Worm (Caenorhabditis elegans) whole organism, L4 larva: ENCODE measurements around the gene cal-7.

Source experiments
- F10B5.3 ChIP-seq: sonication (generic microtip); optimal IDR thresholded peaks from 2 replicates; lab custom pipeline; 2016; ENCODE audit warnings: mild to moderate bottlenecking, missing genetic modification characterization, missing compliant biosample characterization
- F44E2.7 ChIP-seq: fragments of 200-800 bp; sonication (Bioruptor generic); IDR thresholded peaks from 2 replicates; pipeline ENCODE4 v2.1.2; 2022; ENCODE audit warnings: missing genetic modification characterization, missing compliant biosample characterization
- R02D3.7 ChIP-seq: fragments of 150-350 bp; sonication (generic microtip); optimal IDR thresholded peaks from 3 replicates; lab custom pipeline; 2014; ENCODE audit warnings: missing biosample characterization, missing genetic modification characterization
- ZK546.5 ChIP-seq, 2 experiments: sonication (generic microtip); optimal IDR thresholded peaks; 2 replicates each; lab custom pipeline; 2017; ENCODE audit warnings: missing biosample characterization in 2 of 2, missing genetic modification characterization in 2 of 2
- aly-2 ChIP-seq: sonication (generic microtip); optimal IDR thresholded peaks from 2 replicates; lab custom pipeline; 2018; ENCODE audit warnings: missing biosample characterization, missing genetic modification characterization
- ama-1 ChIP-seq: fragments of 150-350 bp; optimal IDR thresholded peaks from 2 replicates; lab custom pipeline; 2014; ENCODE audit warnings: inconsistent platforms, mixed read lengths
- ceh-20 ChIP-seq: fragments of 200-800 bp; sonication (Bioruptor generic); IDR thresholded peaks from 2 replicates; pipeline ENCODE4 v1.3.6; 2022; ENCODE audit warnings: missing genetic modification reagents, missing genetic modification characterization, missing compliant biosample characterization
- ceh-62 ChIP-seq: sonication (generic microtip); optimal IDR thresholded peaks from 2 replicates; lab custom pipeline; 2017; ENCODE audit warnings: missing biosample characterization, missing genetic modification characterization
- ctbp-1 ChIP-seq: fragments of 200-800 bp; sonication (Bioruptor generic); IDR thresholded peaks from 2 replicates; pipeline ENCODE4 v1.3.6; 2022; ENCODE audit warnings: missing genetic modification reagents, missing genetic modification characterization, missing compliant biosample characterization
- daf-12 ChIP-seq: fragments of 150-350 bp; optimal IDR thresholded peaks from 2 replicates; lab custom pipeline; 2014; ENCODE audit warnings: missing biosample characterization, missing genetic modification reagents, missing genetic modification characterization
- daf-16 ChIP-seq, 3 experiments: sonication (generic microtip); optimal IDR thresholded peaks; 2 replicates each; lab custom pipeline; 2016 to 2017; ENCODE audit warnings: missing genetic modification characterization in 3 of 3, missing genetic modification reagents in 3 of 3, mild to moderate bottlenecking in 2 of 3, missing compliant biosample characterization in 2 of 3, missing biosample characterization in 1 of 3, moderate library complexity in 1 of 3
- daf-8 ChIP-seq: fragments of 200-800 bp; sonication (Bioruptor generic); IDR thresholded peaks from 2 replicates; pipeline ENCODE4 v1.3.6; 2022; ENCODE audit warnings: missing genetic modification characterization, missing compliant biosample characterization
- dmd-6 ChIP-seq: fragments of 200-800 bp; sonication (Bioruptor generic); IDR thresholded peaks from 2 replicates; pipeline ENCODE4 v1.3.6; 2022; ENCODE audit warnings: missing genetic modification reagents, missing genetic modification characterization, missing compliant biosample characterization
- dmd-8 ChIP-seq: fragments of 200-800 bp; sonication (Bioruptor generic); IDR thresholded peaks from 2 replicates; pipeline ENCODE4 v1.3.6; 2022; ENCODE audit warnings: missing genetic modification characterization, missing compliant biosample characterization
- dmd-9 ChIP-seq: fragments of 200-800 bp; sonication (Bioruptor generic); IDR thresholded peaks from 2 replicates; pipeline ENCODE4 v1.3.6; 2022; ENCODE audit warnings: missing genetic modification reagents, missing genetic modification characterization, missing compliant biosample characterization
- egl-27 ChIP-seq: sonication (generic microtip); optimal IDR thresholded peaks from 3 replicates; lab custom pipeline; 2017; ENCODE audit warnings: missing biosample characterization, missing genetic modification reagents, missing genetic modification characterization
- hif-1 ChIP-seq, 2 experiments: sonication (generic microtip); optimal IDR thresholded peaks; 2 replicates each; lab custom pipeline; 2016 to 2017; ENCODE audit warnings: missing compliant biosample characterization in 2 of 2, missing genetic modification characterization in 2 of 2, missing genetic modification reagents in 2 of 2, missing genotype in 2 of 2, mild to moderate bottlenecking in 1 of 2
- hlh-11 ChIP-seq: fragments of 200-800 bp; sonication (Bioruptor generic); optimal IDR thresholded peaks from 2 replicates; lab custom pipeline; 2018; ENCODE audit warnings: mild to moderate bottlenecking, missing genetic modification characterization, missing compliant biosample characterization
- hmg-1.1 ChIP-seq: fragments of 200-800 bp; sonication (Bioruptor generic); IDR thresholded peaks from 2 replicates; pipeline ENCODE4 v1.3.6; 2022; ENCODE audit warnings: missing genetic modification reagents, missing genetic modification characterization, missing compliant biosample characterization
- jun-1 ChIP-seq: fragments of 150-350 bp; optimal IDR thresholded peaks from 2 replicates; lab custom pipeline; 2014; ENCODE audit warnings: missing biosample characterization, missing genetic modification reagents, missing genetic modification characterization
- lim-7 ChIP-seq: fragments of 200-800 bp; sonication (Bioruptor generic); IDR thresholded peaks from 2 replicates; pipeline ENCODE4 v1.3.6; 2022; ENCODE audit warnings: missing genetic modification characterization, missing compliant biosample characterization
- lin-1 ChIP-seq: fragments of 200-800 bp; sonication (Bioruptor generic); IDR thresholded peaks from 2 replicates; pipeline ENCODE4 v1.3.6; 2022; ENCODE audit warnings: missing genetic modification reagents, missing genetic modification characterization, missing compliant biosample characterization
- lin-13 ChIP-seq: fragments of 150-350 bp; optimal IDR thresholded peaks from 2 replicates; lab custom pipeline; 2014; ENCODE audit warnings: missing biosample characterization, missing genetic modification reagents, missing genetic modification characterization
- lin-15B ChIP-seq: fragments of 150-350 bp; sonication (generic microtip); optimal IDR thresholded peaks from 3 replicates; lab custom pipeline; 2014; ENCODE audit warnings: missing biosample characterization, missing genetic modification characterization
- lin-29 ChIP-seq: fragments of 200-800 bp; sonication (Bioruptor generic); IDR thresholded peaks from 2 replicates; pipeline ENCODE4 v1.3.6; 2022; ENCODE audit warnings: missing genetic modification reagents, missing genetic modification characterization, missing compliant biosample characterization
- lin-39 ChIP-seq: fragments of 150-350 bp; optimal IDR thresholded peaks from 2 replicates; lab custom pipeline; 2014; ENCODE audit warnings: missing biosample characterization, missing genetic modification reagents, missing genetic modification characterization
- madf-9 ChIP-seq: fragments of 200-800 bp; sonication (Bioruptor generic); conservative IDR thresholded peaks from 2 replicates; pipeline ENCODE4 v1.3.6; 2022; ENCODE audit warnings: missing genetic modification reagents, missing genetic modification characterization, missing compliant biosample characterization
- mep-1 ChIP-seq: fragments of 150-350 bp; sonication (generic microtip); optimal IDR thresholded peaks from 3 replicates; lab custom pipeline; 2014; ENCODE audit warnings: missing biosample characterization, missing genetic modification characterization
- mxl-2 ChIP-seq: fragments of 200-800 bp; sonication (Bioruptor generic); conservative IDR thresholded peaks from 2 replicates; pipeline ENCODE4 v1.3.6; 2022; ENCODE audit warnings: missing genetic modification reagents, missing genetic modification characterization, missing compliant biosample characterization
- mxl-3 ChIP-seq: fragments of 200-800 bp; sonication (Bioruptor generic); optimal IDR thresholded peaks from 2 replicates; lab custom pipeline; 2018; ENCODE audit warnings: mild to moderate bottlenecking, missing genetic modification characterization, missing compliant biosample characterization
- nhr-10 ChIP-seq: fragments of 150-350 bp; optimal IDR thresholded peaks from 2 replicates; lab custom pipeline; 2014; ENCODE audit warnings: missing biosample characterization, missing genetic modification characterization
- nhr-11 ChIP-seq: fragments of 150-350 bp; optimal IDR thresholded peaks from 2 replicates; lab custom pipeline; 2014; ENCODE audit warnings: missing biosample characterization, missing genetic modification characterization
- nhr-28 ChIP-seq: fragments of 150-350 bp; optimal IDR thresholded peaks from 2 replicates; lab custom pipeline; 2014; ENCODE audit warnings: missing biosample characterization, missing genetic modification characterization
- nhr-41 ChIP-seq: fragments of 200-800 bp; sonication (Bioruptor generic); IDR thresholded peaks from 2 replicates; pipeline ENCODE4 v1.3.6; 2022; ENCODE audit warnings: missing genetic modification reagents, missing genetic modification characterization, missing compliant biosample characterization
- nhr-48 ChIP-seq: sonication (generic microtip); optimal IDR thresholded peaks from 2 replicates; lab custom pipeline; 2016; ENCODE audit warnings: mild to moderate bottlenecking, missing genetic modification characterization, missing compliant biosample characterization
- php-3 ChIP-seq: fragments of 200-800 bp; sonication (Bioruptor generic); IDR thresholded peaks from 2 replicates; pipeline ENCODE4 v1.3.6; 2022; ENCODE audit warnings: missing genetic modification reagents, missing genetic modification characterization, missing compliant biosample characterization
- pqm-1 ChIP-seq: sonication (generic microtip); optimal IDR thresholded peaks from 2 replicates; lab custom pipeline; 2017; ENCODE audit warnings: missing biosample characterization, missing genetic modification characterization
- set-16 ChIP-seq: fragments of 200-800 bp; sonication (Bioruptor generic); IDR thresholded peaks from 2 replicates; pipeline ENCODE4 v1.3.6; 2022; ENCODE audit warnings: missing genetic modification reagents, missing genetic modification characterization, missing compliant biosample characterization
- snpc-4 ChIP-seq: fragments of 150-350 bp; optimal IDR thresholded peaks from 2 replicates; lab custom pipeline; 2014; ENCODE audit warnings: missing biosample characterization, missing genetic modification characterization
- spr-3 ChIP-seq: fragments of 200-800 bp; sonication (Bioruptor generic); optimal IDR thresholded peaks from 2 replicates; lab custom pipeline; 2018; ENCODE audit warnings: mild to moderate bottlenecking, missing genetic modification characterization, missing compliant biosample characterization
- unc-39 ChIP-seq: sonication (generic microtip); optimal IDR thresholded peaks from 2 replicates; lab custom pipeline; 2017; ENCODE audit warnings: missing biosample characterization, missing genetic modification characterization
- unc-62 ChIP-seq, 3 experiments: fragments of 150-350 bp in 1 of 3; sonication (generic microtip); optimal IDR thresholded peaks in 2 of 3; peaks in 1 of 3; 1 replicate in 1 of 3; 2 replicates in 2 of 3; lab custom pipeline; 2014 to 2017; ENCODE audit warnings: missing biosample characterization in 3 of 3, missing genetic modification characterization in 3 of 3, missing genetic modification reagents in 3 of 3, missing genotype in 1 of 3
- zag-1 ChIP-seq: fragments of 150-350 bp; optimal IDR thresholded peaks from 2 replicates; lab custom pipeline; 2014; ENCODE audit warnings: missing biosample characterization, missing genetic modification characterization
- zip-11 ChIP-seq: fragments of 200-800 bp; sonication (Bioruptor generic); IDR thresholded peaks from 2 replicates; pipeline ENCODE4 v1.3.6; 2022; ENCODE audit warnings: missing genetic modification characterization, missing compliant biosample characterization
- zip-2 ChIP-seq: fragments of 150-350 bp; optimal IDR thresholded peaks from 2 replicates; lab custom pipeline; 2014; ENCODE audit warnings: missing biosample characterization, missing genetic modification characterization
- ztf-11 ChIP-seq: fragments of 150-350 bp; optimal IDR thresholded peaks from 2 replicates; lab custom pipeline; 2014; ENCODE audit warnings: missing biosample characterization, missing genetic modification characterization

Gene cal-7

ce11 chrV:9737287-9737686 is 3.4 kb downstream of the cal-7 start, which contains the start of gene aqp-4 (continued):
- TF ChIP-seq php-3 = no peak
- TF ChIP-seq, all 104 proteins: peak for 6

- TF ChIP-seq pqm-1 (tag; lab: Kevin White, UChicago) (peak; percentile 72), nhr-28 (tag; lab: Kevin White, UChicago) (peak; percentile 32), lim-7 (GFP tag; lab: Robert Waterston, UW) (no peak), hlh-11 (tag; lab: Kevin White, UChicago) (peak; percentile 38), unc-62 (GFP tag; optimal IDR thresholded peaks at IDR 0.05 in 1 of 2; lab: Kevin White, UChicago) (peak in 1 of 2 experiments; percentile 52), unc-62 (tag; optimal IDR thresholded peaks at IDR 0.05; lab: Kevin White, UChicago) (no peak), dmd-6 (GFP tag; lab: Robert Waterston, UW) (peak; percentile 53), lin-13 (no peak), daf-16 (GFP tag; optimal IDR thresholded peaks at IDR 0.05; lab: Kevin White, UChicago) (no peak), daf-16 (tag; optimal IDR thresholded peaks at IDR 0.05; lab: Kevin White, UChicago) (peak; percentile 36)
Measured at ce11 chrV:9738077-9738705, 4.3 kb downstream of the cal-7 start.

ce11 chrV:9739402-9739801 is 5.5 kb downstream of the cal-7 start, which contains the start of gene marc-1:
TSS of gene marc-1 (plus strand) at chrV:9739702.
- TF ChIP-seq daf-8 (GFP tag; lab: Robert Waterston, UW) = no peak
- no peak for TF ChIP-seq zip-2 (tag; lab: Kevin White, UChicago)
- TF ChIP-seq R02D3.7 = no peak
- no peak for TF ChIP-seq hif-1 (tag; optimal IDR thresholded peaks at IDR 0.05; lab: Kevin White, UChicago)
- TF ChIP-seq lin-13 = no peak
- TF ChIP-seq nhr-10 (tag; lab: Kevin White, UChicago) = no peak
- TF ChIP-seq dmd-8 (GFP tag; lab: Robert Waterston, UW) = no peak
- no peak for TF ChIP-seq zag-1 (tag; lab: Kevin White, UChicago)
- no peak for TF ChIP-seq hmg-1.1
- TF ChIP-seq daf-12 = no peak
- TF ChIP-seq ztf-11 (tag; lab: Kevin White, UChicago) = no peak
- TF ChIP-seq nhr-11 (tag; lab: Kevin White, UChicago) = no peak
- TF ChIP-seq ceh-20 (GFP tag; lab: Robert Waterston, UW) = no peak
- no peak for TF ChIP-seq jun-1 (tag; lab: Kevin White, UChicago)
- no peak for TF ChIP-seq lin-15B
- TF ChIP-seq ama-1 = no peak
- no peak for TF ChIP-seq lin-29 (GFP tag; lab: Robert Waterston, UW)
- TF ChIP-seq nhr-48 (tag; lab: Kevin White, UChicago) = no peak
- no peak for TF ChIP-seq mxl-2 (GFP tag; lab: Robert Waterston, UW)

DNA sequence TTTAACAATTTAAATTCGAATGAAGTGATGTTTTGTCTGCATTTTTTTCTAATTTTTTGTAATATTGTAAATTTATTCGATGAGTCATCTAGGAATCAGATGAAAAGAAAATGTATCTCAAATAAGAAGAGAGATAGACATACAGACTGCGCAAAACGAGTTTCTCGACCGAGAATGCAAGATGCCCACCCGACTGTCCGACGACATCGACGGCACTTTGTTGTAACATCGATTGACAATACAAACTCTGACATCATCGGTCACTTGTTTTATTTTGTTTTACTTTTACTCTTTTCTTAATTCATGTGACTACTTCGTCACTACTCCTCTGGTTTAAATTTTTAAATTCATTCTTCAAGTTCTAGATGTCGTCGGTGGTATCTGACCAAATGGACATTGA is 7.0 kb downstream of the cal-7 start, which contains the start of gene sta-2:
sta-2 (plus strand) TSS at position 349 of the 400 bp plus-strand sequence.
- TF ChIP-seq ceh-62 (tag; lab: Kevin White, UChicago) = no peak
- no peak for TF ChIP-seq unc-39 (tag; lab: Kevin White, UChicago)
- no peak for TF ChIP-seq spr-3
- no peak for TF ChIP-seq snpc-4 (tag; lab: Kevin White, UChicago)
- no peak for TF ChIP-seq zip-11 (GFP tag; lab: Robert Waterston, UW)
- no peak for TF ChIP-seq nhr-41 (GFP tag; lab: Robert Waterston, UW)
- TF ChIP-seq nhr-10 (tag; lab: Kevin White, UChicago) = no peak
- TF ChIP-seq egl-27 (tag; lab: Kevin White, UChicago) = no peak
- TF ChIP-seq F10B5.3 = no peak
- TF ChIP-seq aly-2 = no peak
- TF ChIP-seq ztf-11 (tag; lab: Kevin White, UChicago) = no peak
- no peak for TF ChIP-seq ZK546.5 (tag; optimal IDR thresholded peaks at IDR 0.05; lab: Kevin White, UChicago)
- TF ChIP-seq mxl-3 (GFP tag; lab: Kevin White, UChicago) = peak; percentile 5
- no peak for TF ChIP-seq ctbp-1 (GFP tag; lab: Robert Waterston, UW)
- TF ChIP-seq unc-62 (GFP tag; optimal IDR thresholded peaks at IDR 0.05 in 1 of 2; lab: Kevin White, UChicago) = peak in 1 of 2 experiments; percentile 64
- TF ChIP-seq unc-62 (tag; optimal IDR thresholded peaks at IDR 0.05; lab: Kevin White, UChicago) = no peak
- TF ChIP-seq lin-1 (GFP tag; lab: Robert Waterston, UW) = no peak
- TF ChIP-seq madf-9 (GFP tag; lab: Robert Waterston, UW) = no peak
- no peak for TF ChIP-seq dmd-9 (GFP tag; lab: Robert Waterston, UW)
- TF ChIP-seq mep-1 (tag; lab: Kevin White, UChicago) = peak; percentile 0
- no peak for TF ChIP-seq lin-39 (tag; lab: Kevin White, UChicago)
- TF ChIP-seq F44E2.7 = no peak
- no peak for TF ChIP-seq php-3
- TF ChIP-seq set-16 (GFP tag; lab: Robert Waterston, UW) = no peak
- no peak for TF ChIP-seq dmd-8 (GFP tag; lab: Robert Waterston, UW)
